Worm (Caenorhabditis elegans) whole organism, young adult: ENCODE data around the gene taf-9.

Experiments
- B0336.3 ChIP-seq: fragments of 200-800 bp; sonication (Bioruptor generic); IDR thresholded peaks from 2 replicates; pipeline ENCODE4 v1.3.6; 2022; ENCODE audit warnings: missing genetic modification characterization, missing compliant biosample characterization
- F49E8.2 ChIP-seq: sonication (generic microtip); optimal IDR thresholded peaks from 3 replicates; lab custom pipeline; 2017; ENCODE audit warnings: missing genetic modification characterization, mild to moderate bottlenecking, missing compliant biosample characterization, antibody characterized with exemption, moderate library complexity; ENCODE audit not compliant: insufficient read depth
- aptf-3 ChIP-seq: fragments of 200-800 bp; sonication (Bioruptor generic); IDR thresholded peaks from 2 replicates; pipeline ENCODE4 v1.3.6; 2022; ENCODE audit warnings: missing genetic modification characterization, missing compliant biosample characterization
- attf-5 ChIP-seq: fragments of 200-800 bp; sonication (Bioruptor generic); optimal IDR thresholded peaks from 2 replicates; lab custom pipeline; 2018; ENCODE audit warnings: mild to moderate bottlenecking, missing genetic modification characterization, missing compliant biosample characterization
- attf-6 ChIP-seq: fragments of 200-800 bp; sonication (Bioruptor generic); IDR thresholded peaks from 2 replicates; pipeline ENCODE4 v1.3.6; 2022; ENCODE audit warnings: missing genetic modification reagents, missing genetic modification characterization, missing compliant biosample characterization
- ceh-91 ChIP-seq: fragments of 200-800 bp; sonication (Bioruptor generic); IDR thresholded peaks from 2 replicates; pipeline ENCODE4 v1.3.6; 2022; ENCODE audit warnings: missing genetic modification reagents, missing genetic modification characterization, missing compliant biosample characterization
- madf-10 ChIP-seq: sonication (generic microtip); optimal IDR thresholded peaks from 2 replicates; lab custom pipeline; 2016; ENCODE audit warnings: mild to moderate bottlenecking, missing genetic modification characterization, missing compliant biosample characterization
- nhr-120 ChIP-seq: fragments of 200-800 bp; sonication (Bioruptor generic); IDR thresholded peaks from 2 replicates; pipeline ENCODE4 v1.3.6; 2022; ENCODE audit warnings: missing genetic modification characterization, missing compliant biosample characterization
- sdz-38 ChIP-seq: sonication (generic microtip); optimal IDR thresholded peaks from 2 replicates; lab custom pipeline; 2016; ENCODE audit warnings: missing genotype, missing genetic modification characterization, missing compliant biosample characterization
- sea-2 ChIP-seq: fragments of 200-800 bp; sonication (Bioruptor generic); IDR thresholded peaks from 2 replicates; pipeline ENCODE4 v1.3.6; 2022; ENCODE audit warnings: missing genetic modification characterization, missing compliant biosample characterization
- unc-62 ChIP-seq: fragments of 150-350 bp; optimal IDR thresholded peaks from 2 replicates; lab custom pipeline; 2014; ENCODE audit warnings: missing biosample characterization, missing genetic modification reagents, missing genetic modification characterization

- TF ChIP-seq sea-2 (no peak), aptf-3 (GFP tag; lab: Robert Waterston, UW) (no peak), madf-10 (no peak), nhr-120 (GFP tag; lab: Robert Waterston, UW) (no peak), B0336.3 (GFP tag; lab: Robert Waterston, UW) (no peak), attf-5 (no peak), F49E8.2 (tag; lab: Kevin White, UChicago) (no peak), attf-6 (GFP tag; lab: Robert Waterston, UW) (no peak), unc-62 (GFP tag; lab: Kevin White, UChicago) (no peak), ceh-91 (no peak), sdz-38 (tag; lab: Kevin White, UChicago) (no peak)
These were observed 48.7 kb downstream of the taf-9 start, which contains the start of gene aqp-11 for ce11 chrIII:13672654-13673330.
